Worm (Caenorhabditis elegans) whole organism, young adult: Measurements from ENCODE around the gene exc-14.

Experiments used
- B0019.2 ChIP-seq: fragments of 200-800 bp; sonication (Bioruptor generic); conservative IDR thresholded peaks from 2 replicates; pipeline ENCODE4 v1.3.6; 2022; ENCODE audit warnings: missing genetic modification reagents, missing genetic modification characterization, missing compliant biosample characterization
- B0035.1 ChIP-seq: sonication (generic microtip); optimal IDR thresholded peaks from 2 replicates; lab custom pipeline; 2016; ENCODE audit warnings: missing genetic modification characterization, mild to moderate bottlenecking, missing compliant biosample characterization, missing genotype, missing genetic modification reagents
- B0336.3 ChIP-seq: fragments of 200-800 bp; sonication (Bioruptor generic); IDR thresholded peaks from 2 replicates; pipeline ENCODE4 v1.3.6; 2022; ENCODE audit warnings: missing genetic modification characterization, missing compliant biosample characterization
- C17E4.6 ChIP-seq: fragments of 200-800 bp; sonication (Bioruptor generic); IDR thresholded peaks from 2 replicates; pipeline ENCODE4 v1.3.6; 2022; ENCODE audit warnings: missing genetic modification reagents, missing genetic modification characterization, missing compliant biosample characterization
- F33H1.4 ChIP-seq: fragments of 200-800 bp; sonication (Bioruptor generic); IDR thresholded peaks from 2 replicates; pipeline ENCODE4 v1.3.6; 2022; ENCODE audit warnings: missing genetic modification reagents, missing genetic modification characterization, missing compliant biosample characterization
- F37B4.10 ChIP-seq: fragments of 200-800 bp; sonication (Bioruptor generic); IDR thresholded peaks from 2 replicates; pipeline ENCODE4 v1.3.6; 2022; ENCODE audit warnings: missing genetic modification characterization, missing compliant biosample characterization
- F49E8.2 ChIP-seq: sonication (generic microtip); optimal IDR thresholded peaks from 3 replicates; lab custom pipeline; 2017; ENCODE audit warnings: missing genetic modification characterization, mild to moderate bottlenecking, missing compliant biosample characterization, antibody characterized with exemption, moderate library complexity; ENCODE audit not compliant: insufficient read depth
- K11D2.4 ChIP-seq: fragments of 200-800 bp; sonication (Bioruptor generic); IDR thresholded peaks from 2 replicates; pipeline ENCODE4 v1.3.6; 2022; ENCODE audit warnings: missing genetic modification reagents, missing genetic modification characterization, missing compliant biosample characterization
- T07F8.4 ChIP-seq: sonication (generic microtip); optimal IDR thresholded peaks from 2 replicates; lab custom pipeline; 2016; ENCODE audit warnings: mild to moderate bottlenecking, missing genetic modification characterization, moderate library complexity, missing compliant biosample characterization
- Y53G8AR.9 ChIP-seq: fragments of 200-800 bp; sonication (Bioruptor generic); conservative IDR thresholded peaks from 2 replicates; pipeline ENCODE4 v1.3.6; 2022; ENCODE audit warnings: missing genetic modification reagents, missing genetic modification characterization, missing compliant biosample characterization
- Y79H2A.3 ChIP-seq: fragments of 200-800 bp; sonication (Bioruptor generic); conservative IDR thresholded peaks from 2 replicates; pipeline ENCODE4 v1.3.6; 2022; ENCODE audit warnings: missing genetic modification reagents, missing genetic modification characterization, missing compliant biosample characterization
- akir-1 ChIP-seq: fragments of 200-800 bp; sonication (Bioruptor generic); optimal IDR thresholded peaks from 2 replicates; lab custom pipeline; 2018; ENCODE audit warnings: mild to moderate bottlenecking, missing genetic modification characterization, moderate library complexity, missing compliant biosample characterization
- aptf-2 ChIP-seq: fragments of 200-800 bp; sonication (Bioruptor generic); conservative IDR thresholded peaks from 2 replicates; pipeline ENCODE4 v1.3.6; 2022; ENCODE audit warnings: missing genetic modification reagents, missing genetic modification characterization, missing compliant biosample characterization
- attf-3 ChIP-seq: fragments of 200-800 bp; sonication (Bioruptor generic); conservative IDR thresholded peaks from 2 replicates; pipeline ENCODE4 v1.3.6; 2022; ENCODE audit warnings: missing genetic modification reagents, missing genetic modification characterization, missing compliant biosample characterization
- ccch-3 ChIP-seq: fragments of 200-800 bp; sonication (Bioruptor generic); optimal IDR thresholded peaks from 2 replicates; lab custom pipeline; 2018; ENCODE audit warnings: mild to moderate bottlenecking, missing genetic modification characterization, missing compliant biosample characterization
- cebp-1 ChIP-seq, 2 experiments: fragments of 200-800 bp in 1 of 2; sonication (Bioruptor generic) in 1 of 2; sonication (generic microtip) in 1 of 2; IDR thresholded peaks in 1 of 2; optimal IDR thresholded peaks in 1 of 2; 2 replicates each; pipeline versions ENCODE4 v1.3.6 to Lab custom; 2017 to 2022; ENCODE audit warnings: missing compliant biosample characterization in 2 of 2, missing genetic modification characterization in 2 of 2, mild to moderate bottlenecking in 1 of 2, missing genetic modification reagents in 1 of 2, moderate library complexity in 1 of 2
- cebp-2 ChIP-seq: fragments of 200-800 bp; sonication (Bioruptor generic); IDR thresholded peaks from 2 replicates; pipeline ENCODE4 v1.3.6; 2022; ENCODE audit warnings: missing genetic modification characterization, missing compliant biosample characterization
- ceh-27 ChIP-seq: fragments of 200-800 bp; sonication (Bioruptor generic); optimal IDR thresholded peaks from 2 replicates; lab custom pipeline; 2018; ENCODE audit warnings: mild to moderate bottlenecking, missing genetic modification characterization, moderate library complexity, missing compliant biosample characterization
- ceh-40 ChIP-seq: fragments of 200-800 bp; sonication (Bioruptor generic); IDR thresholded peaks from 2 replicates; pipeline ENCODE4 v1.3.6; 2022; ENCODE audit warnings: missing genetic modification characterization, missing compliant biosample characterization
- die-1 ChIP-seq: sonication (generic microtip); optimal IDR thresholded peaks from 2 replicates; lab custom pipeline; 2016; ENCODE audit warnings: missing genotype, mild to moderate bottlenecking, missing genetic modification characterization, missing compliant biosample characterization
- dpff-1 ChIP-seq: sonication (generic microtip); optimal IDR thresholded peaks from 2 replicates; lab custom pipeline; 2017; ENCODE audit warnings: mild to moderate bottlenecking, missing genetic modification characterization, missing compliant biosample characterization
- dpl-1 ChIP-seq: fragments of 150-350 bp; optimal IDR thresholded peaks from 2 replicates; lab custom pipeline; 2014; ENCODE audit warnings: missing biosample characterization, missing genetic modification reagents, missing genetic modification characterization
- egl-44 ChIP-seq: fragments of 200-800 bp; sonication (Bioruptor generic); IDR thresholded peaks from 2 replicates; pipeline ENCODE4 v1.3.6; 2022; ENCODE audit warnings: missing genetic modification reagents, missing genetic modification characterization, missing compliant biosample characterization
- egrh-3 ChIP-seq: fragments of 200-800 bp; sonication (Bioruptor generic); IDR thresholded peaks from 2 replicates; pipeline ENCODE4 v1.3.6; 2022; ENCODE audit warnings: missing genetic modification reagents, missing genetic modification characterization, missing compliant biosample characterization
- ekl-4 ChIP-seq: fragments of 200-800 bp; sonication (Bioruptor generic); IDR thresholded peaks from 2 replicates; pipeline ENCODE4 v1.3.6; 2022; ENCODE audit warnings: missing genetic modification reagents, missing genetic modification characterization, missing compliant biosample characterization
- gei-17 ChIP-seq: fragments of 200-800 bp; sonication (Bioruptor generic); optimal IDR thresholded peaks from 2 replicates; lab custom pipeline; 2018; ENCODE audit warnings: mild to moderate bottlenecking, missing genetic modification characterization, missing compliant biosample characterization
- hlh-26 ChIP-seq: fragments of 200-800 bp; sonication (Bioruptor generic); conservative IDR thresholded peaks from 2 replicates; pipeline ENCODE4 v1.3.6; 2022; ENCODE audit warnings: missing genetic modification reagents, missing genetic modification characterization, missing compliant biosample characterization
- hmg-1.2 ChIP-seq: fragments of 200-800 bp; sonication (Bioruptor generic); IDR thresholded peaks from 2 replicates; pipeline ENCODE4 v1.3.6; 2022; ENCODE audit warnings: missing genetic modification reagents, missing genetic modification characterization, missing compliant biosample characterization
- lir-1 ChIP-seq: fragments of 200-800 bp; sonication (Bioruptor generic); conservative IDR thresholded peaks from 2 replicates; pipeline ENCODE4 v1.3.6; 2022; ENCODE audit warnings: missing genetic modification reagents, missing genetic modification characterization, missing compliant biosample characterization
- lsy-27 ChIP-seq: sonication (generic microtip); optimal IDR thresholded peaks from 2 replicates; lab custom pipeline; 2017; ENCODE audit warnings: missing genetic modification characterization, mild to moderate bottlenecking, missing compliant biosample characterization, antibody characterized with exemption, missing genotype, borderline replicate concordance; ENCODE audit not compliant: insufficient read depth
- madf-10 ChIP-seq: sonication (generic microtip); optimal IDR thresholded peaks from 2 replicates; lab custom pipeline; 2016; ENCODE audit warnings: mild to moderate bottlenecking, missing genetic modification characterization, missing compliant biosample characterization
- madf-8 ChIP-seq: fragments of 200-800 bp; sonication (Bioruptor generic); conservative IDR thresholded peaks from 2 replicates; pipeline ENCODE4 v1.3.6; 2022; ENCODE audit warnings: missing genetic modification reagents, missing genetic modification characterization, missing compliant biosample characterization
- nfya-1 ChIP-seq: sonication (generic microtip); optimal IDR thresholded peaks from 2 replicates; lab custom pipeline; 2017; ENCODE audit warnings: antibody characterized with exemption, missing compliant biosample characterization, missing genetic modification characterization, borderline replicate concordance; ENCODE audit not compliant: insufficient read depth
- nfya-2 ChIP-seq: fragments of 200-800 bp; sonication (Bioruptor generic); IDR thresholded peaks from 2 replicates; pipeline ENCODE4 v1.3.6; 2022; ENCODE audit warnings: missing genetic modification reagents, missing genetic modification characterization, missing compliant biosample characterization
- nfyb-1 ChIP-seq: fragments of 200-800 bp; sonication (Bioruptor generic); IDR thresholded peaks from 2 replicates; pipeline ENCODE4 v1.3.6; 2022; ENCODE audit warnings: missing genetic modification reagents, missing genetic modification characterization, missing compliant biosample characterization
- nhr-120 ChIP-seq: fragments of 200-800 bp; sonication (Bioruptor generic); IDR thresholded peaks from 2 replicates; pipeline ENCODE4 v1.3.6; 2022; ENCODE audit warnings: missing genetic modification characterization, missing compliant biosample characterization
- nhr-179 ChIP-seq: sonication (generic microtip); optimal IDR thresholded peaks from 2 replicates; lab custom pipeline; 2016; ENCODE audit warnings: mild to moderate bottlenecking, missing genetic modification characterization, missing compliant biosample characterization
- nhr-80 ChIP-seq: sonication (generic microtip); optimal IDR thresholded peaks from 2 replicates; lab custom pipeline; 2016; ENCODE audit warnings: missing genetic modification characterization, missing compliant biosample characterization
- rec-8 ChIP-seq, 2 experiments: sonication (generic microtip); optimal IDR thresholded peaks; 2 replicates each; lab custom pipeline; 2016; ENCODE audit warnings: mild to moderate bottlenecking in 2 of 2, missing genetic modification characterization in 2 of 2, missing genetic modification reagents in 2 of 2, missing genotype in 2 of 2, missing biosample characterization in 1 of 2, missing compliant biosample characterization in 1 of 2, moderate library complexity in 1 of 2
- rpc-1 ChIP-seq, 2 experiments: fragments of 150-350 bp in 1 of 2; sonication (generic microtip) in 1 of 2; optimal IDR thresholded peaks; 2 replicates each; lab custom pipeline; 2014 to 2018; ENCODE audit warnings: missing biosample characterization in 1 of 2, missing genetic modification characterization in 1 of 2, missing genetic modification reagents in 1 of 2, missing genotype in 1 of 2
- snpc-4 ChIP-seq, 5 experiments: fragments of 150-350 bp in 1 of 5; sonication (generic microtip) in 4 of 5; optimal IDR thresholded peaks; 2 replicates each; lab custom pipeline; 2014 to 2018; ENCODE audit warnings: missing genetic modification characterization in 5 of 5, missing biosample characterization in 3 of 5, antibody characterized with exemption in 2 of 5, mild to moderate bottlenecking in 2 of 5, missing compliant biosample characterization in 2 of 5, missing genotype in 2 of 5, moderate library complexity in 2 of 5, missing genetic modification reagents in 1 of 5
- tbx-9 ChIP-seq: sonication (generic microtip); optimal IDR thresholded peaks from 2 replicates; lab custom pipeline; 2016; ENCODE audit warnings: borderline replicate concordance, missing genetic modification characterization, inconsistent platforms, missing compliant biosample characterization
- unc-130 ChIP-seq: sonication (generic microtip); optimal IDR thresholded peaks from 2 replicates; lab custom pipeline; 2016; ENCODE audit warnings: missing genetic modification reagents, missing genetic modification characterization, missing compliant biosample characterization
- ztf-18 ChIP-seq: sonication (generic microtip); optimal IDR thresholded peaks from 2 replicates; lab custom pipeline; 2016; ENCODE audit warnings: missing genotype, mild to moderate bottlenecking, missing genetic modification characterization, missing compliant biosample characterization
- ztf-25 ChIP-seq: fragments of 200-800 bp; sonication (Bioruptor generic); IDR thresholded peaks from 2 replicates; pipeline ENCODE4 v1.3.6; 2022; ENCODE audit warnings: missing genetic modification reagents, missing genetic modification characterization, missing compliant biosample characterization
- ztf-28 ChIP-seq: fragments of 200-800 bp; sonication (Bioruptor generic); IDR thresholded peaks from 2 replicates; pipeline ENCODE4 v1.3.6; 2022; ENCODE audit warnings: missing genetic modification reagents, missing genetic modification characterization, missing compliant biosample characterization

The exc-14 gene

DNA sequence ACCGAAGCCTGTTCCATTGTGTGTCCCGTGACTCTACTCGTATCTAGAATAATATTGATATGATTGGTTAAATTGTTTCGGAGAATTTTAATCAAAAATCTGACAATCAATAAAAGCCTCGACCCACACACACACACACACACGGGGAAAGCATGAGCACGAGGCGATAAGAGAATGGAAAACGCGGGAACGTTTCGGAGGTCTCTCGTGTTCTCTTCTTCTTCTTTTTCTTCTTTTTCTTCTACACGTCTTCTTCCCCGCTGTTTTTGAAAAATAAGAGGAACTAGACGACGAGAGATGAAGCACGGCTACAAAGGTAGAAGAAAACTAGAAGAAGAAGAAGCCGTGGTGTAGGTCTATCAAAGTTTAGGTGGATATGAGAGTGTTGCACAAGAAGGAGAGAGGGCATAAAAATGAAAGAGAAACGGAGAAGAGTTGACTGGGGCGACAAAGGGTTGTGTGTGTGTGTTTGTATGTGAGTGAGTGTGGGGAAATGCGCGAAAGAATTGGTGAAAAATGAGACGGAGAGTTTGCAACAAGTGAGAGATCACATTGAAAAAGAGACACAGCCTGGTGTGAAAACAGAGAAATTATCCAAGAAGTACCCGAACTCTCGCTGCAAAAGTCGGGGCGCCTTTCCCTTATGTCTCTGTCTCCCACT lies 18.9 kb upstream of the exc-14 start, which contains the start of gene mlk-1 (continued):
- TF ChIP-seq nfyb-1 (GFP tag; lab: Robert Waterston, UW) (no peak), hmg-1.2 (GFP tag; lab: Robert Waterston, UW) (peak; percentile 59; the same call in 1 of the 2 replicates), nhr-179 (no peak), gei-17 (GFP tag; lab: Kevin White, UChicago) (no peak), egrh-3 (peak; percentile 18), B0019.2 (GFP tag; lab: Robert Waterston, UW) (no peak), ceh-27 (GFP tag; lab: Kevin White, UChicago) (peak; percentile 47), madf-8 (GFP tag; lab: Robert Waterston, UW) (no peak), rec-8 (tag; optimal IDR thresholded peaks at IDR 0.05; lab: Kevin White, UChicago) (no peak), madf-10 (tag; lab: Kevin White, UChicago) (peak; percentile 20), B0336.3 (GFP tag; lab: Robert Waterston, UW) (peak; percentile 73; the same call in 1 of the 2 replicates), F37B4.10 (GFP tag; lab: Robert Waterston, UW) (no peak), ztf-18 (tag; lab: Kevin White, UChicago) (peak; percentile 22), ekl-4 (GFP tag; lab: Robert Waterston, UW) (no peak), cebp-1 (GFP tag; IDR thresholded peaks at IDR 0.05; lab: Robert Waterston, UW) (no peak), cebp-1 (tag; optimal IDR thresholded peaks at IDR 0.05; lab: Kevin White, UChicago) (peak; percentile 64), lir-1 (GFP tag; lab: Robert Waterston, UW) (no peak), hlh-26 (GFP tag; lab: Robert Waterston, UW) (no peak), die-1 (tag; lab: Kevin White, UChicago) (no peak), B0035.1 (tag; lab: Kevin White, UChicago) (no peak), ztf-25 (GFP tag; lab: Robert Waterston, UW) (no peak), Y79H2A.3 (GFP tag; lab: Robert Waterston, UW) (no peak), nhr-120 (GFP tag; lab: Robert Waterston, UW) (no peak), nhr-80 (peak; percentile 43), unc-130 (GFP tag; lab: Kevin White, UChicago) (no peak), aptf-2 (GFP tag; lab: Robert Waterston, UW) (no peak), K11D2.4 (GFP tag; lab: Robert Waterston, UW) (no peak), nfya-2 (GFP tag; lab: Robert Waterston, UW) (no peak), ccch-3 (no peak), tbx-9 (tag; lab: Kevin White, UChicago) (no peak), Y53G8AR.9 (GFP tag; lab: Robert Waterston, UW) (no peak), ztf-28 (GFP tag; lab: Robert Waterston, UW) (no peak), snpc-4 (GFP tag; optimal IDR thresholded peaks at IDR 0.05; lab: Kevin White, UChicago) (no peak), snpc-4 (tag; optimal IDR thresholded peaks at IDR 0.05; lab: Kevin White, UChicago) (peak in 3 of 4 experiments; percentile 7 to 35 (median 9)), F33H1.4 (GFP tag; lab: Robert Waterston, UW) (no peak), akir-1 (no peak), T07F8.4 (tag; lab: Kevin White, UChicago) (no peak), C17E4.6 (GFP tag; lab: Robert Waterston, UW) (no peak), dpff-1 (no peak), rpc-1 (optimal IDR thresholded peaks at IDR 0.05; lab: Kevin White, UChicago) (no peak), rpc-1 (tag; optimal IDR thresholded peaks at IDR 0.05; lab: Kevin White, UChicago) (no peak), cebp-2 (no peak), egl-44 (GFP tag; lab: Robert Waterston, UW) (no peak), ceh-40 (GFP tag; lab: Robert Waterston, UW) (no peak), F49E8.2 (tag; lab: Kevin White, UChicago) (no peak), nfya-1 (tag; lab: Kevin White, UChicago) (no peak), dpl-1 (no peak), attf-3 (no peak), lsy-27 (tag; lab: Kevin White, UChicago) (no peak)
